Worm (Caenorhabditis elegans) whole organism, L2 larva: ENCODE data around the gene nhr-193.

Source experiments
- C34F6.9 ChIP-seq: fragments of 150-350 bp; optimal IDR thresholded peaks from 2 replicates; lab custom pipeline; 2014; ENCODE audit warnings: missing biosample characterization, missing genetic modification characterization
- ZK546.5 ChIP-seq: sonication (generic microtip); optimal IDR thresholded peaks from 2 replicates; lab custom pipeline; 2017; ENCODE audit warnings: missing biosample characterization, missing genetic modification characterization
- aly-2 ChIP-seq: fragments of 150-350 bp; optimal IDR thresholded peaks from 2 replicates; lab custom pipeline; 2014; ENCODE audit warnings: missing biosample characterization, missing genetic modification characterization
- ama-1 ChIP-seq: fragments of 150-350 bp; optimal IDR thresholded peaks from 2 replicates; lab custom pipeline; 2018; ENCODE audit warnings: inconsistent platforms
- blmp-1 ChIP-seq: sonication (generic microtip); optimal IDR thresholded peaks from 2 replicates; lab custom pipeline; 2017; ENCODE audit warnings: missing genetic modification characterization, mild to moderate bottlenecking, missing compliant biosample characterization, antibody characterized with exemption, moderate library complexity; ENCODE audit not compliant: insufficient read depth
- ceh-16 ChIP-seq: fragments of 150-350 bp; optimal IDR thresholded peaks from 2 replicates; lab custom pipeline; 2014; ENCODE audit warnings: missing biosample characterization, missing genetic modification characterization
- ceh-82 ChIP-seq: fragments of 150-350 bp; optimal IDR thresholded peaks from 2 replicates; lab custom pipeline; 2014; ENCODE audit warnings: missing biosample characterization, missing genetic modification characterization
- crh-2 ChIP-seq: sonication (generic microtip); optimal IDR thresholded peaks from 2 replicates; lab custom pipeline; 2017; ENCODE audit warnings: missing biosample characterization, missing genetic modification characterization
- elt-1 ChIP-seq: fragments of 150-350 bp; optimal IDR thresholded peaks from 2 replicates; lab custom pipeline; 2014; ENCODE audit warnings: missing biosample characterization, missing genetic modification characterization
- elt-3 ChIP-seq: sonication (generic microtip); optimal IDR thresholded peaks from 2 replicates; lab custom pipeline; 2017; ENCODE audit warnings: missing biosample characterization, missing genetic modification characterization
- fos-1 ChIP-seq: fragments of 150-350 bp; optimal IDR thresholded peaks from 2 replicates; lab custom pipeline; 2014; ENCODE audit warnings: missing biosample characterization, missing genetic modification characterization
- gmeb-1 ChIP-seq: fragments of 150-350 bp; optimal IDR thresholded peaks from 2 replicates; lab custom pipeline; 2014; ENCODE audit warnings: missing biosample characterization, missing genetic modification characterization
- lsy-2 ChIP-seq, 2 experiments: fragments of 150-350 bp in 1 of 2; sonication (generic microtip) in 1 of 2; optimal IDR thresholded peaks; 2 replicates each; lab custom pipeline; 2014 to 2017; ENCODE audit warnings: missing biosample characterization in 2 of 2, missing genetic modification characterization in 2 of 2
- mbf-1 ChIP-seq: sonication (generic microtip); optimal IDR thresholded peaks from 2 replicates; lab custom pipeline; 2017; ENCODE audit warnings: missing biosample characterization, missing genetic modification characterization
- mdl-1 ChIP-seq, 2 experiments: fragments of 150-350 bp in 1 of 2; sonication (generic microtip) in 1 of 2; optimal IDR thresholded peaks; 2 replicates each; lab custom pipeline; 2017; ENCODE audit warnings: missing biosample characterization in 2 of 2, missing genetic modification characterization in 2 of 2
- nhr-10 ChIP-seq: sonication (generic microtip); optimal IDR thresholded peaks from 2 replicates; lab custom pipeline; 2017; ENCODE audit warnings: missing biosample characterization, missing genetic modification characterization
- nhr-11 ChIP-seq: fragments of 150-350 bp; optimal IDR thresholded peaks from 2 replicates; lab custom pipeline; 2014; ENCODE audit warnings: missing biosample characterization, missing genetic modification characterization
- nhr-12 ChIP-seq: fragments of 150-350 bp; optimal IDR thresholded peaks from 2 replicates; lab custom pipeline; 2014; ENCODE audit warnings: missing biosample characterization, missing genetic modification characterization
- nhr-129 ChIP-seq: fragments of 150-350 bp; optimal IDR thresholded peaks from 2 replicates; lab custom pipeline; 2014; ENCODE audit warnings: missing biosample characterization, missing genetic modification characterization
- nhr-23 ChIP-seq: fragments of 150-350 bp; optimal IDR thresholded peaks from 2 replicates; lab custom pipeline; 2014; ENCODE audit warnings: missing biosample characterization, missing genetic modification reagents, missing genetic modification characterization
- nhr-237 ChIP-seq: fragments of 150-350 bp; optimal IDR thresholded peaks from 2 replicates; lab custom pipeline; 2014; ENCODE audit warnings: missing biosample characterization, missing genetic modification characterization
- nhr-6 ChIP-seq: fragments of 150-350 bp; optimal IDR thresholded peaks from 2 replicates; lab custom pipeline; 2014; ENCODE audit warnings: missing biosample characterization, missing genetic modification characterization
- nhr-77 ChIP-seq: fragments of 150-350 bp; optimal IDR thresholded peaks from 2 replicates; lab custom pipeline; 2014; ENCODE audit warnings: missing biosample characterization, missing genetic modification characterization
- peb-1 ChIP-seq: fragments of 150-350 bp; optimal IDR thresholded peaks from 2 replicates; lab custom pipeline; 2014; ENCODE audit warnings: missing biosample characterization, missing genetic modification characterization
- skn-1 ChIP-seq: sonication (generic microtip); optimal IDR thresholded peaks from 2 replicates; lab custom pipeline; 2017; ENCODE audit warnings: missing biosample characterization, missing genetic modification characterization
- sma-3 ChIP-seq: sonication (generic microtip); optimal IDR thresholded peaks from 2 replicates; lab custom pipeline; 2016; ENCODE audit warnings: missing genetic modification reagents, missing genetic modification characterization, missing compliant biosample characterization
- sma-9 ChIP-seq, 2 experiments: fragments of 150-350 bp in 1 of 2; sonication (generic microtip) in 1 of 2; optimal IDR thresholded peaks; 2 replicates each; lab custom pipeline; 2014 to 2016; ENCODE audit warnings: missing genetic modification characterization in 2 of 2, mild to moderate bottlenecking in 1 of 2, missing biosample characterization in 1 of 2, missing compliant biosample characterization in 1 of 2, missing genetic modification reagents in 1 of 2, moderate library complexity in 1 of 2
- snpc-4 ChIP-seq: fragments of 150-350 bp; optimal IDR thresholded peaks from 2 replicates; lab custom pipeline; 2014; ENCODE audit warnings: missing biosample characterization, missing genetic modification characterization
- unc-39 ChIP-seq: fragments of 150-350 bp; optimal IDR thresholded peaks from 2 replicates; lab custom pipeline; 2014; ENCODE audit warnings: missing biosample characterization, missing genetic modification characterization
- unc-55 ChIP-seq: fragments of 150-350 bp; sonication (generic microtip); optimal IDR thresholded peaks from 3 replicates; lab custom pipeline; 2014; ENCODE audit warnings: missing biosample characterization, missing genetic modification reagents, missing genetic modification characterization
- ztf-1 ChIP-seq: fragments of 200-800 bp; sonication (Bioruptor generic); conservative IDR thresholded peaks from 2 replicates; pipeline ENCODE4 v1.3.6; 2022; ENCODE audit warnings: missing genetic modification characterization, missing compliant biosample characterization
- ztf-11 ChIP-seq: sonication (generic microtip); optimal IDR thresholded peaks from 2 replicates; lab custom pipeline; 2017; ENCODE audit warnings: missing biosample characterization, missing genetic modification characterization
- ztf-4 ChIP-seq: fragments of 150-350 bp; optimal IDR thresholded peaks from 2 replicates; lab custom pipeline; 2014; ENCODE audit warnings: missing biosample characterization, missing genetic modification characterization

nhr-193 gene

ce11 chrV:16355941-16356340 is 13.8 kb downstream of the nhr-193 start (continued):
- TF ChIP-seq peb-1 (tag; lab: Kevin White, UChicago) (no peak), elt-3 (no peak), ztf-1 (GFP tag; lab: Robert Waterston, UW) (no peak), nhr-11 (no peak), nhr-6 (tag; lab: Kevin White, UChicago) (peak; percentile 74), mdl-1 (tag; optimal IDR thresholded peaks at IDR 0.05; lab: Kevin White, UChicago) (peak; percentile 85 to 87), unc-39 (tag; lab: Kevin White, UChicago) (no peak), elt-1 (tag; lab: Kevin White, UChicago) (no peak), lsy-2 (tag; optimal IDR thresholded peaks at IDR 0.05; lab: Kevin White, UChicago) (peak; percentile 57 to 88), ceh-82 (tag; lab: Kevin White, UChicago) (no peak), crh-2 (tag; lab: Kevin White, UChicago) (peak; percentile 93)

DNA sequence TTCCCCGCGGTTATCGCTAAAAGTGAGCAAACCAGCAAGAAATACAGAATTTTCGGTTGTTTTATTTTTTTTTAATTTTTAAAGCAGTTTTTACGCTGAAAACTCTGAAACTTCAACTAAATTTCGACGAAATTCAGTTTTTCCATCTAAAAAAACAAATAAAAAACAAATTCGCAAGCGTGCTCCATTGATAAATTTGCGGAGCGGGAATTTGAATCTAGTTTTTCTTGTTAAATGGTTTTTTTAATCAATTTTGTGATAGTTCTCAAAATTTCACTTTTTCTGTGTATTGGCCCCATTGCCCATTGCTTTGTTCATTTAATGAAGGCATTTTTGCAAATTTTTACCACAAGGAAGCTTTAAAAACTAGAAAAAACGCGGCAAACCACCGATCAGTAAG is 14.7 kb downstream of the nhr-193 start:
- TF ChIP-seq elt-3 (no peak), nhr-12 (tag; lab: Kevin White, UChicago) (no peak), mbf-1 (tag; lab: Kevin White, UChicago) (no peak), ztf-1 (GFP tag; lab: Robert Waterston, UW) (no peak)

- TF ChIP-seq nhr-77 (tag; lab: Kevin White, UChicago) = no peak
- peak; percentile 86 for TF ChIP-seq blmp-1 (tag; lab: Kevin White, UChicago)
- TF ChIP-seq crh-2 (tag; lab: Kevin White, UChicago) = peak; percentile 12
- TF ChIP-seq ztf-1 (GFP tag; lab: Robert Waterston, UW) = no peak
- no peak for TF ChIP-seq unc-39 (tag; lab: Kevin White, UChicago)
- TF ChIP-seq fos-1 (tag; lab: Kevin White, UChicago) = peak; percentile 70
- TF ChIP-seq aly-2 (tag; lab: Kevin White, UChicago) = no peak
Measured at ce11 chrV:16357253-16357652, 15.1 kb downstream of the nhr-193 start, which contains the start of gene pptr-1. TSS of gene pptr-1 (plus strand) at chrV:16357521.

- TF ChIP-seq skn-1 (tag; lab: Kevin White, UChicago) = no peak
- no peak for TF ChIP-seq sma-9 (GFP tag; optimal IDR thresholded peaks at IDR 0.05; lab: Kevin White, UChicago)
- TF ChIP-seq sma-9 (tag; optimal IDR thresholded peaks at IDR 0.05; lab: Kevin White, UChicago) = no peak
- no peak for TF ChIP-seq unc-55 (GFP tag; lab: Kevin White, UChicago)
- TF ChIP-seq nhr-237 (tag; lab: Kevin White, UChicago) = no peak
- TF ChIP-seq blmp-1 (tag; lab: Kevin White, UChicago) = no peak
- TF ChIP-seq unc-39 (tag; lab: Kevin White, UChicago) = no peak
- no peak for TF ChIP-seq nhr-23
- TF ChIP-seq crh-2 (tag; lab: Kevin White, UChicago) = no peak
- no peak for TF ChIP-seq nhr-6 (tag; lab: Kevin White, UChicago)
- no peak for TF ChIP-seq peb-1 (tag; lab: Kevin White, UChicago)
- TF ChIP-seq sma-3 (GFP tag; lab: Kevin White, UChicago) = no peak
- TF ChIP-seq snpc-4 (tag; lab: Kevin White, UChicago) = no peak
- TF ChIP-seq lsy-2 (tag; optimal IDR thresholded peaks at IDR 0.05; lab: Kevin White, UChicago) = no peak
- no peak for TF ChIP-seq C34F6.9
- TF ChIP-seq ztf-11 (tag; lab: Kevin White, UChicago) = no peak
- no peak for TF ChIP-seq gmeb-1 (tag; lab: Kevin White, UChicago)
- TF ChIP-seq ZK546.5 (tag; lab: Kevin White, UChicago) = no peak
- no peak for TF ChIP-seq mbf-1 (tag; lab: Kevin White, UChicago)
- no peak for TF ChIP-seq nhr-10 (tag; lab: Kevin White, UChicago)
- no peak for TF ChIP-seq ztf-1 (GFP tag; lab: Robert Waterston, UW)
Measured at ce11 chrV:16361350-16361749, 19.2 kb downstream of the nhr-193 start.

DNA sequence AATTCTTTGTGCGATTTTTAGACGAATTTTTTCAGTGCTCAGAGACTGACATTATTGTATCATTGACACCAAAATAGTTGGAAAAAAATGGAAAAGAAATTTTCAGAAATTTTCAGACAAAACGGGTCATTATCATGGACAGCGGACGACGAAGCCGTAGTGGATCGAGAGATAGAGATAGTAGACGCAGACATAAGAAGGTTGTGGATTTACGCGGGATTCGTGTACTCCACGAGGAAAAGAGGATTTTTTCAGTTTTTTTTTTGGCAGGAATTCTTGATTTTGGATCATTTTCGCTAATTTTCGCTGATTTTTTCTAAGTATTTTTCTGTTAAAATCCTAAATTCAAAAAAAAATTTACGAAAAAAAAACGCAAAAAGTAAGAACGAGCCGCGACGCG is 25.5 kb downstream of the nhr-193 start, which contains the start of gene W08G11.3:
Gene W08G11.3 (plus strand): TSS at position 107 of the 400 bp plus-strand sequence.
- TF ChIP-seq nhr-129 (tag; lab: Kevin White, UChicago) (peak; percentile 11), ztf-4 (tag; lab: Kevin White, UChicago) (no peak)

DNA sequence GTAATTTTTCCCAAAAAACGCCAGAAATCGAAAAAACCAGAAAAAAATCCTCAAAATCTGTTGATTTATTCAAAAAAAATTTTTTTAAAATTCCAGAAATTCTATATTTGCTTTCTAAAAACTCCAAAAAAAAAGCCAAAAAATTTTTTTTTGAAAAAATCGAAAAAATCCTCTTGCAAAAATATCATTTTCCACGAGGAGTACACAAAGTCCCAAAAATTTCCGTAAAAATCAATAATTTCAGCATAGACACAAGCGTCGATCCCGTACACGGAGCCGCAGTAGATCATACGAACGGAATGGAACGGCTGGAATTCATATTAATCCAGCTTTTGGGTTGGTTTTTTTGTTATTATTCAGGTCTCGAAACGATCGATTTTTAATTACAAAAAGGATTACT is 26.0 kb downstream of the nhr-193 start:
- TF ChIP-seq ama-1 (no peak), unc-55 (GFP tag; lab: Kevin White, UChicago) (no peak), blmp-1 (tag; lab: Kevin White, UChicago) (no peak), mbf-1 (tag; lab: Kevin White, UChicago) (no peak), skn-1 (tag; lab: Kevin White, UChicago) (no peak), ceh-16 (no peak), elt-3 (no peak), nhr-6 (tag; lab: Kevin White, UChicago) (no peak), peb-1 (tag; lab: Kevin White, UChicago) (no peak)
